Worm (Caenorhabditis elegans) whole organism, L3 larva: ENCODE results near the gene erh-2.

Source experiments
- aly-2 ChIP-seq: fragments of 150-350 bp; optimal IDR thresholded peaks from 2 replicates; lab custom pipeline; 2014; ENCODE audit warnings: missing biosample characterization, missing genetic modification characterization
- ceh-16 ChIP-seq: sonication (generic microtip); optimal IDR thresholded peaks from 2 replicates; lab custom pipeline; 2017; ENCODE audit warnings: missing biosample characterization, missing genetic modification characterization
- ceh-28 ChIP-seq: fragments of 150-350 bp; optimal IDR thresholded peaks from 2 replicates; lab custom pipeline; 2014; ENCODE audit warnings: missing biosample characterization, missing genetic modification reagents, missing genetic modification characterization
- ceh-82 ChIP-seq: fragments of 150-350 bp; optimal IDR thresholded peaks from 2 replicates; lab custom pipeline; 2014; ENCODE audit warnings: missing biosample characterization, missing genetic modification characterization
- daf-12 ChIP-seq: fragments of 150-350 bp; optimal IDR thresholded peaks from 2 replicates; lab custom pipeline; 2014; ENCODE audit warnings: missing biosample characterization, missing genetic modification reagents, missing genetic modification characterization
- egl-5 ChIP-seq: fragments of 150-350 bp; optimal IDR thresholded peaks from 2 replicates; lab custom pipeline; 2017; ENCODE audit warnings: missing biosample characterization, missing genetic modification reagents, missing genetic modification characterization, inconsistent platforms
- elt-1 ChIP-seq: fragments of 150-350 bp; optimal IDR thresholded peaks from 2 replicates; lab custom pipeline; 2014; ENCODE audit warnings: missing biosample characterization, missing genetic modification characterization
- elt-2 ChIP-seq: sonication (generic microtip); optimal IDR thresholded peaks from 2 replicates; lab custom pipeline; 2016; ENCODE audit warnings: missing genetic modification reagents, mild to moderate bottlenecking, missing genetic modification characterization, missing compliant biosample characterization
- elt-3 ChIP-seq, 3 experiments: fragments of 150-350 bp in 1 of 3; sonication (generic microtip) in 2 of 3; optimal IDR thresholded peaks; 2 replicates in 2 of 3; 4 replicates in 1 of 3; lab custom pipeline; 2014 to 2017; ENCODE audit warnings: missing biosample characterization in 3 of 3, missing genetic modification characterization in 3 of 3
- eor-1 ChIP-seq, 2 experiments: fragments of 150-350 bp; optimal IDR thresholded peaks; 2 replicates each; lab custom pipeline; 2014 to 2018; ENCODE audit warnings: missing biosample characterization in 2 of 2, missing genetic modification characterization in 2 of 2
- fkh-10 ChIP-seq: sonication (generic microtip); optimal IDR thresholded peaks from 2 replicates; lab custom pipeline; 2017; ENCODE audit warnings: missing biosample characterization, missing genetic modification reagents, missing genetic modification characterization
- hmg-11 ChIP-seq: sonication (generic microtip); optimal IDR thresholded peaks from 2 replicates; lab custom pipeline; 2016; ENCODE audit warnings: missing genetic modification characterization, missing compliant biosample characterization
- jun-1 ChIP-seq: fragments of 150-350 bp; optimal IDR thresholded peaks from 2 replicates; lab custom pipeline; 2014; ENCODE audit warnings: missing biosample characterization, missing genetic modification reagents, missing genetic modification characterization
- mdl-1 ChIP-seq: fragments of 150-350 bp; optimal IDR thresholded peaks from 2 replicates; lab custom pipeline; 2014; ENCODE audit warnings: missing biosample characterization, missing genetic modification characterization
- nfya-1 ChIP-seq: sonication (generic microtip); optimal IDR thresholded peaks from 2 replicates; lab custom pipeline; 2017; ENCODE audit warnings: missing genetic modification characterization, mild to moderate bottlenecking, missing compliant biosample characterization, antibody characterized with exemption, moderate library complexity; ENCODE audit not compliant: insufficient read depth
- nhr-11 ChIP-seq: fragments of 150-350 bp; optimal IDR thresholded peaks from 2 replicates; lab custom pipeline; 2014; ENCODE audit warnings: missing biosample characterization, missing genetic modification characterization
- nhr-12 ChIP-seq: fragments of 150-350 bp; optimal IDR thresholded peaks from 2 replicates; lab custom pipeline; 2014; ENCODE audit warnings: missing biosample characterization, missing genetic modification characterization
- nhr-25 ChIP-seq: sonication (generic microtip); optimal IDR thresholded peaks from 2 replicates; lab custom pipeline; 2017; ENCODE audit warnings: missing biosample characterization, missing genetic modification characterization
- nhr-28 ChIP-seq: fragments of 150-350 bp; optimal IDR thresholded peaks from 2 replicates; lab custom pipeline; 2014; ENCODE audit warnings: missing biosample characterization, missing genetic modification characterization
- nhr-76 ChIP-seq: fragments of 150-350 bp; sonication (generic microtip); optimal IDR thresholded peaks from 5 replicates; lab custom pipeline; 2014; ENCODE audit warnings: missing biosample characterization, missing genetic modification characterization
- pha-4 ChIP-seq: fragments of 150-350 bp; optimal IDR thresholded peaks from 2 replicates; lab custom pipeline; 2014; ENCODE audit warnings: missing biosample characterization, missing genetic modification reagents, missing genetic modification characterization
- pqm-1 ChIP-seq: fragments of 150-350 bp; optimal IDR thresholded peaks from 2 replicates; lab custom pipeline; 2017; ENCODE audit warnings: missing biosample characterization, missing genetic modification characterization, inconsistent platforms
- sea-2 ChIP-seq: fragments of 150-350 bp; sonication (generic microtip); optimal IDR thresholded peaks from 4 replicates; lab custom pipeline; 2014; ENCODE audit warnings: missing biosample characterization, missing genetic modification reagents, missing genetic modification characterization
- skn-1 ChIP-seq: fragments of 150-350 bp; optimal IDR thresholded peaks from 2 replicates; lab custom pipeline; 2014; ENCODE audit warnings: missing biosample characterization, missing genetic modification characterization
- snpc-4 ChIP-seq: fragments of 150-350 bp; optimal IDR thresholded peaks from 2 replicates; lab custom pipeline; 2014; ENCODE audit warnings: missing biosample characterization, missing genetic modification characterization
- tbx-2 ChIP-seq: sonication (generic microtip); optimal IDR thresholded peaks from 2 replicates; lab custom pipeline; 2016; ENCODE audit warnings: mild to moderate bottlenecking, missing genetic modification characterization, missing compliant biosample characterization
- unc-39 ChIP-seq: sonication (generic microtip); optimal IDR thresholded peaks from 4 replicates; lab custom pipeline; 2017; ENCODE audit warnings: missing biosample characterization, missing genetic modification characterization
- unc-62 ChIP-seq: fragments of 150-350 bp; sonication (generic microtip); optimal IDR thresholded peaks from 4 replicates; lab custom pipeline; 2014; ENCODE audit warnings: missing biosample characterization, missing genetic modification reagents, missing genetic modification characterization
- ztf-11 ChIP-seq: fragments of 150-350 bp; optimal IDR thresholded peaks from 2 replicates; lab custom pipeline; 2014; ENCODE audit warnings: missing biosample characterization, missing genetic modification characterization

erh-2 gene

DNA sequence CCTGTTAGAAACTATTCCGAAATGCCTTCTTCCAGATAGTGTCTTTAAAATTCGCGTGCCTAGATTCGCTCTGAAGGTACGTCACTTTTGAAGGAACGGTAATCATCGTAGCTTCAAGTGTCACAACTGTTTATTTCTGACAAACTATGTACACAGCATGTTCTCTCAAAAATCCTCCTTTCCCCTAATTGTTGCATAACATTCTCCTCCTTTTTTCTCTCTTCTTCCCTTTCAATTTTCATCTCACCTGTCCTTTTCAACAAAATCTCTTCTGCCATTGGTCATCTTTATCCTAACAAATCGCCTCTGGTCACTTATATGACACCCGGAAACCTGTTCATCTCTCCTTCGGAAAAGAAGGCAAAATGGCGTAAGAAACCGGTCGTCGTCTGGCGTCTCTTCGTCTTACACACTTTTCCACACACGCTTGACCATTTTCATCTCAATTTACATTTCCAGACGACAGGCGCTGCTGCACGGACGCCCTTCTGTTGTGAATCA, 23.1 kb downstream of the erh-2 start, which contains the start of gene lips-3:
Gene lips-3 (plus strand): TSS at position 458 of the 501 bp plus-strand sequence.
- peak; percentile 77 for TF ChIP-seq nhr-25 (tag; lab: Kevin White, UChicago)
- no peak for TF ChIP-seq tbx-2 (tag; lab: Kevin White, UChicago)
- no peak for TF ChIP-seq egl-5 (tag; lab: Kevin White, UChicago)

ce11 chrIII:4622375-4623130, 29.5 kb downstream of the erh-2 start, which contains the start of gene lron-5:
lron-5 (plus strand) TSS chrIII:4623029.
- no peak for TF ChIP-seq aly-2
- peak; percentile 60 for TF ChIP-seq fkh-10 (GFP tag; lab: Kevin White, UChicago)

DNA sequence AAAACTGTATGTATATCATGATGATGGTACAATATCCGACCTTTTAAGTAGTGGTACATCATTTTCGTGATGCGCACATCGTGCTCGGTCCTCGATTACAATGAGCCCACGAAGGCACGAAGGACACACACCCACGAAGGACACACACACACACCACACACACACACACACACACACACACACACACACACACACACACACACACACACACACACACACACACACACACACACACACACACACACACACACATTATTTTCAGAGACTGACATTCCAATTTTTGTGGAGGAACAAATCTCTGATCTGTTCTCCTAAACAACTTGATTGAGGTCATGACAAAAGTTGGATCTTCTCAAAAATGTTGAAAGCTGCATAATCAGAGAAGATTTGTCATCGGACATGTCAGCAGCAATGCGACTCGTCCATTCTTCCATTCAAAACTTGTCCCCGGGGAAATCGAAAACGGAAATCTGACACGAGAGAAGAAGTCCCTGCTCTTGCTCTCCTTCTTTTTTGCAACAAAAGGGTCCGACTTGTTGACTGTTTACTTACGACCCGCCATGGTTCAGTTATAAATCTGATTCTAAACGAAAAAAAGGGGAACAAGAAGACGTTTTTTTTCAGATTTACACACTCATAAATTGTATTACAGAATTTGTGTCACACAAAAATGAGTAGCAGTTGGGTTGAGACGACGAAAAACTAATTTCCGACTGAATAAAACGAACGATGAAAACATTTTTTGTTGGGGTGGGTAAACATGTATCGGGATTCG, 33.3 kb downstream of the erh-2 start:
- TF ChIP-seq fkh-10 (GFP tag; lab: Kevin White, UChicago) (peak; percentile 93), pha-4 (tag; lab: Kevin White, UChicago) (no peak), nhr-25 (tag; lab: Kevin White, UChicago) (no peak)
- TF ChIP-seq, all 47 proteins: peak for 1

- TF ChIP-seq ceh-82 (no peak), elt-1 (no peak), aly-2 (no peak), sea-2 (GFP tag; lab: Kevin White, UChicago) (no peak), jun-1 (no peak), daf-12 (tag; lab: Kevin White, UChicago) (no peak), unc-39 (tag; lab: Kevin White, UChicago) (no peak), mdl-1 (tag; lab: Kevin White, UChicago) (no peak), ztf-11 (tag; lab: Kevin White, UChicago) (no peak), nhr-76 (tag; lab: Kevin White, UChicago) (no peak), elt-3 (tag; optimal IDR thresholded peaks at IDR 0.05; lab: Kevin White, UChicago) (no peak), elt-2 (tag; lab: Kevin White, UChicago) (no peak)
These were observed 35.1 kb downstream of the erh-2 start, which contains the start of gene clec-151 for ce11 chrIII:4628165-4628564. clec-151 (plus strand) TSS chrIII:4628465.

DNA sequence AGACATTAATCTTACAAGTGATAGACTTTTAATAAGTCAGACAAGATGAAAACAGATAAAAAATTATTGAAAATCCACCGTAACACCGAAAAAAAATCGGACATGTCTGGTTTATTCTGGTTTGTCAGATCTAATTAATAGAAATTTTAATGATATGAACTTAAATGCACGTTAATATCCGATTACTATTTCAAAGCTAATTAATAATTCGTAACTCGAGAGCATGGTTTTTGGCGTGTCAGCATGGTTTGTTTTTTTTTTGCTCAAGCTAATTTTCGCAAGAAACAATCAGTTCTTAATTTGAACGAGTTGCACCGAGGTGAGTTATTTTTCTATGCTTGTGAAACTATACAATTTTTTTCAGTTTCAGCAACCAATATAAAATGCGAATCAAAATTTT, 41.9 kb downstream of the erh-2 start, which contains the start of gene clec-153:
Gene clec-153 (plus strand): TSS at position 301 of the 400 bp plus-strand sequence.
- no peak for TF ChIP-seq nhr-12 (tag; lab: Kevin White, UChicago)
- no peak for TF ChIP-seq aly-2
- no peak for TF ChIP-seq nfya-1 (tag; lab: Kevin White, UChicago)
- no peak for TF ChIP-seq nhr-28 (tag; lab: Kevin White, UChicago)
- no peak for TF ChIP-seq ceh-28 (tag; lab: Kevin White, UChicago)
- TF ChIP-seq eor-1 (tag; optimal IDR thresholded peaks at IDR 0.05; lab: Kevin White, UChicago): no peak
- TF ChIP-seq elt-2 (tag; lab: Kevin White, UChicago): no peak
- no peak for TF ChIP-seq snpc-4 (tag; lab: Kevin White, UChicago)
- TF ChIP-seq ceh-16: no peak
- no peak for TF ChIP-seq skn-1 (tag; lab: Kevin White, UChicago)
- no peak for TF ChIP-seq nhr-11
- TF ChIP-seq unc-62 (GFP tag; lab: Kevin White, UChicago): no peak
- no peak for TF ChIP-seq fkh-10 (GFP tag; lab: Kevin White, UChicago)

- peak; percentile 57 for TF ChIP-seq pqm-1 (tag; lab: Kevin White, UChicago)
- peak; percentile 79 for TF ChIP-seq elt-2 (tag; lab: Kevin White, UChicago)
- no peak for TF ChIP-seq hmg-11 (tag; lab: Kevin White, UChicago)
These were observed 50.2 kb downstream of the erh-2 start, which contains the start of gene pfas-1 for ce11 chrIII:4643262-4643661. pfas-1 (minus strand) TSS chrIII:4643310.
